Worm (Caenorhabditis elegans) whole organism, L4 larva: Measurements from ENCODE around the gene Y43F8B.23.

Experiments
- D1046.2 ChIP-seq: fragments of 200-800 bp; sonication (Bioruptor generic); IDR thresholded peaks from 2 replicates; pipeline ENCODE4 v1.3.6; 2022; ENCODE audit warnings: missing genetic modification characterization, missing compliant biosample characterization
- F26F4.8 ChIP-seq: fragments of 200-800 bp; sonication (Bioruptor generic); conservative IDR thresholded peaks from 2 replicates; pipeline ENCODE4 v1.3.6; 2022; ENCODE audit warnings: missing genetic modification characterization, missing compliant biosample characterization
- F44E2.7 ChIP-seq: fragments of 200-800 bp; sonication (Bioruptor generic); IDR thresholded peaks from 2 replicates; pipeline ENCODE4 v2.1.2; 2022; ENCODE audit warnings: missing genetic modification characterization, missing compliant biosample characterization
- F49E8.2 ChIP-seq: sonication (generic microtip); optimal IDR thresholded peaks from 2 replicates; lab custom pipeline; 2016; ENCODE audit warnings: missing compliant biosample characterization, mild to moderate bottlenecking, missing genetic modification characterization, borderline replicate concordance
- T26A8.4 ChIP-seq: fragments of 200-800 bp; sonication (Bioruptor generic); IDR thresholded peaks from 2 replicates; pipeline ENCODE4 v1.3.6; 2022; ENCODE audit warnings: missing genetic modification characterization, missing compliant biosample characterization
- Y48G9A.11 ChIP-seq: fragments of 200-800 bp; sonication (Bioruptor generic); IDR thresholded peaks from 2 replicates; pipeline ENCODE4 v1.3.6; 2022; ENCODE audit warnings: missing genetic modification reagents, missing genetic modification characterization, missing compliant biosample characterization
- Y75B8A.6 ChIP-seq: fragments of 200-800 bp; sonication (Bioruptor generic); IDR thresholded peaks from 2 replicates; pipeline ENCODE4 v1.3.6; 2022; ENCODE audit warnings: missing genetic modification reagents, missing genetic modification characterization, missing compliant biosample characterization
- ZK337.2 ChIP-seq: fragments of 200-800 bp; sonication (Bioruptor generic); IDR thresholded peaks from 2 replicates; pipeline ENCODE4 v1.3.6; 2022; ENCODE audit warnings: missing genetic modification reagents, missing genetic modification characterization, missing compliant biosample characterization
- aha-1 ChIP-seq: fragments of 150-350 bp; peaks from one replicate; lab custom pipeline; 2014; ENCODE audit warnings: missing biosample characterization, missing genetic modification characterization
- ceh-44 ChIP-seq: fragments of 200-800 bp; sonication (Bioruptor generic); IDR thresholded peaks from 2 replicates; pipeline ENCODE4 v1.3.6; 2022; ENCODE audit warnings: missing genetic modification reagents, missing genetic modification characterization, missing compliant biosample characterization
- ceh-62 ChIP-seq: sonication (generic microtip); optimal IDR thresholded peaks from 2 replicates; lab custom pipeline; 2017; ENCODE audit warnings: missing biosample characterization, missing genetic modification characterization
- ceh-82 ChIP-seq: sonication (generic microtip); optimal IDR thresholded peaks from 2 replicates; lab custom pipeline; 2017; ENCODE audit warnings: missing biosample characterization, missing genetic modification characterization
- ces-1 ChIP-seq: fragments of 150-350 bp; sonication (generic microtip); optimal IDR thresholded peaks from 4 replicates; lab custom pipeline; 2014; ENCODE audit warnings: missing biosample characterization, missing genetic modification reagents, missing genetic modification characterization
- ctbp-1 ChIP-seq: fragments of 200-800 bp; sonication (Bioruptor generic); IDR thresholded peaks from 2 replicates; pipeline ENCODE4 v1.3.6; 2022; ENCODE audit warnings: missing genetic modification reagents, missing genetic modification characterization, missing compliant biosample characterization
- daf-16 ChIP-seq, 3 experiments: sonication (generic microtip); optimal IDR thresholded peaks; 2 replicates each; lab custom pipeline; 2016 to 2017; ENCODE audit warnings: missing genetic modification characterization in 3 of 3, missing genetic modification reagents in 3 of 3, mild to moderate bottlenecking in 2 of 3, missing compliant biosample characterization in 2 of 3, missing biosample characterization in 1 of 3, moderate library complexity in 1 of 3
- dmd-6 ChIP-seq: fragments of 200-800 bp; sonication (Bioruptor generic); IDR thresholded peaks from 2 replicates; pipeline ENCODE4 v1.3.6; 2022; ENCODE audit warnings: missing genetic modification reagents, missing genetic modification characterization, missing compliant biosample characterization
- dmd-8 ChIP-seq: fragments of 200-800 bp; sonication (Bioruptor generic); IDR thresholded peaks from 2 replicates; pipeline ENCODE4 v1.3.6; 2022; ENCODE audit warnings: missing genetic modification characterization, missing compliant biosample characterization
- egl-27 ChIP-seq: sonication (generic microtip); optimal IDR thresholded peaks from 3 replicates; lab custom pipeline; 2017; ENCODE audit warnings: missing biosample characterization, missing genetic modification reagents, missing genetic modification characterization
- egl-43 ChIP-seq: fragments of 200-800 bp; sonication (Bioruptor generic); IDR thresholded peaks from 2 replicates; pipeline ENCODE4 v1.3.6; 2022; ENCODE audit warnings: missing genetic modification reagents, missing genetic modification characterization, missing compliant biosample characterization
- hlh-11 ChIP-seq: fragments of 200-800 bp; sonication (Bioruptor generic); optimal IDR thresholded peaks from 2 replicates; lab custom pipeline; 2018; ENCODE audit warnings: mild to moderate bottlenecking, missing genetic modification characterization, missing compliant biosample characterization
- hlh-30 ChIP-seq: sonication (generic microtip); optimal IDR thresholded peaks from 2 replicates; lab custom pipeline; 2017; ENCODE audit warnings: antibody characterized with exemption, mild to moderate bottlenecking, missing genetic modification characterization, missing compliant biosample characterization; ENCODE audit not compliant: insufficient read depth
- hmg-1.1 ChIP-seq: fragments of 200-800 bp; sonication (Bioruptor generic); IDR thresholded peaks from 2 replicates; pipeline ENCODE4 v1.3.6; 2022; ENCODE audit warnings: missing genetic modification reagents, missing genetic modification characterization, missing compliant biosample characterization
- lim-7 ChIP-seq: fragments of 200-800 bp; sonication (Bioruptor generic); IDR thresholded peaks from 2 replicates; pipeline ENCODE4 v1.3.6; 2022; ENCODE audit warnings: missing genetic modification characterization, missing compliant biosample characterization
- lin-13 ChIP-seq: fragments of 150-350 bp; optimal IDR thresholded peaks from 2 replicates; lab custom pipeline; 2014; ENCODE audit warnings: missing biosample characterization, missing genetic modification reagents, missing genetic modification characterization
- lin-29 ChIP-seq: fragments of 200-800 bp; sonication (Bioruptor generic); IDR thresholded peaks from 2 replicates; pipeline ENCODE4 v1.3.6; 2022; ENCODE audit warnings: missing genetic modification reagents, missing genetic modification characterization, missing compliant biosample characterization
- lin-39 ChIP-seq: fragments of 150-350 bp; optimal IDR thresholded peaks from 2 replicates; lab custom pipeline; 2014; ENCODE audit warnings: missing biosample characterization, missing genetic modification reagents, missing genetic modification characterization
- madf-5 ChIP-seq, 2 experiments: fragments of 200-800 bp; sonication (Bioruptor generic); IDR thresholded peaks; 2 replicates each; pipeline ENCODE4 v1.3.6; 2022; ENCODE audit warnings: missing compliant biosample characterization in 2 of 2, missing genetic modification characterization in 2 of 2
- mdt-29 ChIP-seq: fragments of 200-800 bp; sonication (Bioruptor generic); IDR thresholded peaks from 2 replicates; pipeline ENCODE4 v1.3.6; 2022; ENCODE audit warnings: missing genetic modification reagents, missing genetic modification characterization, missing compliant biosample characterization
- mep-1 ChIP-seq: fragments of 150-350 bp; sonication (generic microtip); optimal IDR thresholded peaks from 3 replicates; lab custom pipeline; 2014; ENCODE audit warnings: missing biosample characterization, missing genetic modification characterization
- mes-2 ChIP-seq: sonication (generic microtip); optimal IDR thresholded peaks from 2 replicates; lab custom pipeline; 2016; ENCODE audit warnings: missing genotype, mild to moderate bottlenecking, missing genetic modification characterization, missing compliant biosample characterization; ENCODE audit not compliant: poor library complexity, severe bottlenecking
- nhr-11 ChIP-seq: fragments of 150-350 bp; optimal IDR thresholded peaks from 2 replicates; lab custom pipeline; 2014; ENCODE audit warnings: missing biosample characterization, missing genetic modification characterization
- nhr-25 ChIP-seq: sonication (generic microtip); optimal IDR thresholded peaks from 2 replicates; lab custom pipeline; 2017; ENCODE audit warnings: missing genetic modification characterization, mild to moderate bottlenecking, missing compliant biosample characterization, antibody characterized with exemption, moderate library complexity, borderline replicate concordance; ENCODE audit not compliant: insufficient read depth
- nhr-28 ChIP-seq: fragments of 150-350 bp; optimal IDR thresholded peaks from 2 replicates; lab custom pipeline; 2014; ENCODE audit warnings: missing biosample characterization, missing genetic modification characterization
- nhr-77 ChIP-seq: fragments of 150-350 bp; optimal IDR thresholded peaks from 2 replicates; lab custom pipeline; 2014; ENCODE audit warnings: missing biosample characterization, missing genetic modification characterization
- pqm-1 ChIP-seq: sonication (generic microtip); optimal IDR thresholded peaks from 2 replicates; lab custom pipeline; 2017; ENCODE audit warnings: missing biosample characterization, missing genetic modification characterization
- rbr-2 ChIP-seq: sonication (generic microtip); optimal IDR thresholded peaks from 2 replicates; lab custom pipeline; 2016; ENCODE audit warnings: missing genotype, missing genetic modification characterization, missing compliant biosample characterization
- set-16 ChIP-seq: fragments of 200-800 bp; sonication (Bioruptor generic); IDR thresholded peaks from 2 replicates; pipeline ENCODE4 v1.3.6; 2022; ENCODE audit warnings: missing genetic modification reagents, missing genetic modification characterization, missing compliant biosample characterization
- tag-97 ChIP-seq: fragments of 200-800 bp; sonication (Bioruptor generic); IDR thresholded peaks from 2 replicates; pipeline ENCODE4 v1.3.6; 2022; ENCODE audit warnings: missing genetic modification characterization, missing compliant biosample characterization
- unc-62 ChIP-seq, 3 experiments: fragments of 150-350 bp in 1 of 3; sonication (generic microtip); optimal IDR thresholded peaks in 2 of 3; peaks in 1 of 3; 1 replicate in 1 of 3; 2 replicates in 2 of 3; lab custom pipeline; 2014 to 2017; ENCODE audit warnings: missing biosample characterization in 3 of 3, missing genetic modification characterization in 3 of 3, missing genetic modification reagents in 3 of 3, missing genotype in 1 of 3
- zfp-2 ChIP-seq: sonication (generic microtip); optimal IDR thresholded peaks from 2 replicates; lab custom pipeline; 2016; ENCODE audit warnings: mild to moderate bottlenecking, missing genetic modification characterization, missing compliant biosample characterization
- zfp-3 ChIP-seq: fragments of 200-800 bp; sonication (Bioruptor generic); conservative IDR thresholded peaks from 2 replicates; pipeline ENCODE4 v1.3.6; 2022; ENCODE audit warnings: missing genetic modification reagents, missing genetic modification characterization, missing compliant biosample characterization

Y43F8B.23 gene

DNA sequence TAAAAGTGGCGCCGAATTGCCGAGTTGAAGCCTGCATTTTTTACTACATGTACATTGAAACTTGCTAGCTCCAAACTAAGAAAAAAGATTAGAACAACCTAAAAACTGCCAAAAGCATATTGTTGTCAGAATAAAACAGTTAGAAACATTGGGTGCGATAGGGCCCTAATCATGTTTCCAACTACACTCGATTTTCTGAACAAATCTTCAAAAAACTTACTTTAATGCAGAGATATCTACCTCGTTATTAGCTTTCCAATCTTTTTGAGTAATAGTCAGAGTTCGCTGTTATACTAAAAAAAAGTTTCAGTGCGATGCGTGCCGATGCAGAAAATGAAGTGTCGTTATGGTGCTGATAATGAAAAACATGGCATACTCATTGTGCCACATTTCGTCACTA is 11.8 kb downstream of the Y43F8B.23 start, which contains the start of the genes Y43F8B.13 and Y43F8B.14:
Y43F8B.13 (plus strand) TSS at position 301 of the 400 bp plus-strand sequence.
Y43F8B.14 (minus strand) TSS at position 322 of the 400 bp plus-strand sequence.
- no peak for TF ChIP-seq F26F4.8 (GFP tag; lab: Robert Waterston, UW)
- no peak for TF ChIP-seq ctbp-1 (GFP tag; lab: Robert Waterston, UW)
- TF ChIP-seq lin-13 (GFP tag; lab: Kevin White, UChicago), result no peak
- TF ChIP-seq pqm-1 (tag; lab: Kevin White, UChicago), result peak; percentile 56
- no peak for TF ChIP-seq nhr-77 (tag; lab: Kevin White, UChicago)
- no peak for TF ChIP-seq T26A8.4 (GFP tag; lab: Robert Waterston, UW)
- TF ChIP-seq daf-16 (GFP tag; optimal IDR thresholded peaks at IDR 0.05; lab: Kevin White, UChicago), result no peak
- peak; percentile 35 for TF ChIP-seq daf-16 (tag; optimal IDR thresholded peaks at IDR 0.05; lab: Kevin White, UChicago)
- TF ChIP-seq F44E2.7 (GFP tag; lab: Robert Waterston, UW), result no peak
- no peak for TF ChIP-seq madf-5 (GFP tag; IDR thresholded peaks at IDR 0.05; lab: Robert Waterston, UW)

ce11 chrV:19449544-19449943 is 17.9 kb downstream of the Y43F8B.23 start, which contains the start of gene M04C3.5:
Gene M04C3.5, plus strand, starts transcription at chrV:19449733.
- TF ChIP-seq aha-1 (tag; lab: Kevin White, UChicago), result peak; percentile 48
- TF ChIP-seq D1046.2 (GFP tag; lab: Robert Waterston, UW), result no peak
- TF ChIP-seq rbr-2, result no peak
- TF ChIP-seq zfp-2 (tag; lab: Kevin White, UChicago), result no peak
- TF ChIP-seq ceh-44, result no peak
- TF ChIP-seq egl-27 (tag; lab: Kevin White, UChicago), result no peak
- no peak for TF ChIP-seq ces-1 (GFP tag; lab: Kevin White, UChicago)
- no peak for TF ChIP-seq lim-7 (GFP tag; lab: Robert Waterston, UW)
- no peak for TF ChIP-seq ceh-62 (tag; lab: Kevin White, UChicago)
- peak; percentile 26 for TF ChIP-seq hlh-11 (tag; lab: Kevin White, UChicago)
- no peak for TF ChIP-seq set-16 (GFP tag; lab: Robert Waterston, UW)
- TF ChIP-seq egl-43 (GFP tag; lab: Robert Waterston, UW), result no peak
- TF ChIP-seq nhr-28, result peak; percentile 23
- TF ChIP-seq nhr-25, result no peak
- TF ChIP-seq Y75B8A.6 (GFP tag; lab: Robert Waterston, UW), result no peak
- TF ChIP-seq hmg-1.1 (GFP tag; lab: Robert Waterston, UW), result no peak
- no peak for TF ChIP-seq T26A8.4 (GFP tag; lab: Robert Waterston, UW)
- TF ChIP-seq dmd-6 (GFP tag; lab: Robert Waterston, UW), result peak; percentile 61
- peak; percentile 55 for TF ChIP-seq pqm-1 (tag; lab: Kevin White, UChicago)
- TF ChIP-seq daf-16 (GFP tag; optimal IDR thresholded peaks at IDR 0.05; lab: Kevin White, UChicago), result no peak
- TF ChIP-seq daf-16 (tag; optimal IDR thresholded peaks at IDR 0.05; lab: Kevin White, UChicago), result peak; percentile 35
- TF ChIP-seq ceh-82 (tag; lab: Kevin White, UChicago), result no peak
- no peak for TF ChIP-seq lin-39
- peak in 1 of 2 experiments; percentile 67 for TF ChIP-seq unc-62 (GFP tag; optimal IDR thresholded peaks at IDR 0.05 in 1 of 2; lab: Kevin White, UChicago)
- no peak for TF ChIP-seq unc-62 (tag; optimal IDR thresholded peaks at IDR 0.05; lab: Kevin White, UChicago)
- TF ChIP-seq dmd-8, result no peak

ce11 chrV:19448805-19449204 is 18.6 kb downstream of the Y43F8B.23 start, which contains the start of gene M04C3.2:
Gene M04C3.2, minus strand, starts transcription at chrV:19448905.
- TF ChIP-seq mes-2, result no peak
- no peak for TF ChIP-seq Y48G9A.11 (GFP tag; lab: Robert Waterston, UW)
- TF ChIP-seq tag-97 (GFP tag; lab: Robert Waterston, UW), result no peak
- TF ChIP-seq hlh-30 (tag; lab: Kevin White, UChicago), result no peak
- TF ChIP-seq F26F4.8 (GFP tag; lab: Robert Waterston, UW), result no peak
- TF ChIP-seq lin-29 (GFP tag; lab: Robert Waterston, UW), result no peak
- no peak for TF ChIP-seq zfp-3 (GFP tag; lab: Robert Waterston, UW)
- no peak for TF ChIP-seq Y75B8A.6 (GFP tag; lab: Robert Waterston, UW)
- TF ChIP-seq mdt-29, result no peak
- no peak for TF ChIP-seq F49E8.2 (tag; lab: Kevin White, UChicago)
- TF ChIP-seq nhr-11 (tag; lab: Kevin White, UChicago), result no peak
- no peak for TF ChIP-seq ZK337.2 (GFP tag; lab: Robert Waterston, UW)
- TF ChIP-seq mep-1, result no peak
